Worm (Caenorhabditis elegans) whole organism, L1 larva: Measurements from ENCODE around the gene phf-31.

Experiments
- C04F5.9 ChIP-seq: sonication (generic microtip); optimal IDR thresholded peaks from 2 replicates; lab custom pipeline; 2016; ENCODE audit warnings: missing genetic modification characterization, missing compliant biosample characterization
- C16A3.4 ChIP-seq: fragments of 150-350 bp; optimal IDR thresholded peaks from 2 replicates; lab custom pipeline; 2014; ENCODE audit warnings: missing biosample characterization, missing genetic modification characterization
- alr-1 ChIP-seq: fragments of 200-800 bp; sonication (Bioruptor generic); optimal IDR thresholded peaks from 2 replicates; lab custom pipeline; 2018; ENCODE audit warnings: borderline replicate concordance, mild to moderate bottlenecking, missing genetic modification characterization, missing compliant biosample characterization
- ama-1 ChIP-seq: fragments of 150-350 bp; optimal IDR thresholded peaks from 2 replicates; lab custom pipeline; 2014
- blmp-1 ChIP-seq: fragments of 150-350 bp; optimal IDR thresholded peaks from 2 replicates; lab custom pipeline; 2014; ENCODE audit warnings: missing biosample characterization, missing genetic modification characterization
- ceh-8 ChIP-seq: fragments of 200-800 bp; sonication (Bioruptor generic); optimal IDR thresholded peaks from 2 replicates; lab custom pipeline; 2018; ENCODE audit warnings: mild to moderate bottlenecking, missing genetic modification characterization, moderate library complexity, missing compliant biosample characterization
- ceh-82 ChIP-seq, 3 experiments: fragments of 150-350 bp in 1 of 3; sonication (generic microtip) in 2 of 3; optimal IDR thresholded peaks; 2 replicates each; lab custom pipeline; 2014 to 2017; ENCODE audit warnings: missing biosample characterization in 3 of 3, missing genetic modification characterization in 3 of 3
- ceh-88 ChIP-seq: fragments of 200-800 bp; sonication (Bioruptor generic); IDR thresholded peaks from 2 replicates; pipeline ENCODE4 v1.3.6; 2022; ENCODE audit warnings: missing genetic modification characterization, missing compliant biosample characterization
- ceh-90 ChIP-seq: sonication (generic microtip); optimal IDR thresholded peaks from 2 replicates; lab custom pipeline; 2016; ENCODE audit warnings: missing genetic modification characterization, missing compliant biosample characterization
- dpl-1 ChIP-seq, 3 experiments: fragments of 150-350 bp in 2 of 3; sonication (generic microtip) in 1 of 3; optimal IDR thresholded peaks; 2 replicates each; lab custom pipeline; 2014 to 2017; ENCODE audit warnings: missing biosample characterization in 3 of 3, missing genetic modification characterization in 3 of 3, missing genetic modification reagents in 3 of 3
- efl-1 ChIP-seq, 4 experiments: fragments of 150-350 bp; optimal IDR thresholded peaks in 3 of 4; peaks in 1 of 4; 1 replicate in 1 of 4; 2 replicates in 3 of 4; lab custom pipeline; 2014; ENCODE audit warnings: missing biosample characterization in 2 of 4, missing genetic modification characterization in 2 of 4, missing genetic modification reagents in 2 of 4
- egl-13 ChIP-seq: sonication (generic microtip); optimal IDR thresholded peaks from 2 replicates; lab custom pipeline; 2016; ENCODE audit warnings: missing genotype, missing genetic modification reagents, missing genetic modification characterization, missing compliant biosample characterization
- elt-3 ChIP-seq, 6 experiments: fragments of 150-350 bp in 1 of 6; sonication (generic microtip); optimal IDR thresholded peaks; 2 replicates each; lab custom pipeline; 2017 to 2018; ENCODE audit warnings: missing biosample characterization in 6 of 6, missing genetic modification characterization in 6 of 6, inconsistent platforms in 1 of 6
- fkh-10 ChIP-seq: sonication (generic microtip); optimal IDR thresholded peaks from 2 replicates; lab custom pipeline; 2017; ENCODE audit warnings: missing biosample characterization, missing genetic modification reagents, missing genetic modification characterization
- fos-1 ChIP-seq: fragments of 150-350 bp; optimal IDR thresholded peaks from 2 replicates; lab custom pipeline; 2014; ENCODE audit warnings: missing biosample characterization, missing genetic modification characterization
- isw-1 ChIP-seq: fragments of 200-800 bp; sonication (Bioruptor generic); IDR thresholded peaks from 2 replicates; pipeline ENCODE4 v1.3.6; 2022; ENCODE audit warnings: missing genetic modification characterization, missing compliant biosample characterization
- lin-14 ChIP-seq: fragments of 200-800 bp; sonication (Bioruptor generic); optimal IDR thresholded peaks from 2 replicates; lab custom pipeline; 2018; ENCODE audit warnings: mild to moderate bottlenecking, missing genetic modification characterization, moderate library complexity, missing compliant biosample characterization
- mep-1 ChIP-seq: fragments of 150-350 bp; optimal IDR thresholded peaks from 2 replicates; lab custom pipeline; 2014; ENCODE audit warnings: missing biosample characterization, missing genetic modification characterization
- nhr-11 ChIP-seq: fragments of 150-350 bp; optimal IDR thresholded peaks from 2 replicates; lab custom pipeline; 2014; ENCODE audit warnings: missing biosample characterization, missing genetic modification characterization
- nhr-20 ChIP-seq: sonication (generic microtip); optimal IDR thresholded peaks from 2 replicates; lab custom pipeline; 2016; ENCODE audit warnings: mild to moderate bottlenecking, missing genetic modification characterization, missing compliant biosample characterization
- nhr-237 ChIP-seq: fragments of 150-350 bp; optimal IDR thresholded peaks from 2 replicates; lab custom pipeline; 2014; ENCODE audit warnings: missing biosample characterization, missing genetic modification characterization
- nhr-28 ChIP-seq: fragments of 150-350 bp; optimal IDR thresholded peaks from 2 replicates; lab custom pipeline; 2014; ENCODE audit warnings: missing biosample characterization, missing genetic modification characterization
- nhr-71 ChIP-seq: sonication (generic microtip); optimal IDR thresholded peaks from 2 replicates; lab custom pipeline; 2016; ENCODE audit warnings: mild to moderate bottlenecking, missing genetic modification characterization, moderate library complexity, missing compliant biosample characterization
- nhr-76 ChIP-seq: sonication (generic microtip); optimal IDR thresholded peaks from 2 replicates; lab custom pipeline; 2017; ENCODE audit warnings: missing biosample characterization, missing genetic modification characterization
- nhr-84 ChIP-seq: sonication (generic microtip); optimal IDR thresholded peaks from 2 replicates; lab custom pipeline; 2017; ENCODE audit warnings: missing biosample characterization, missing genetic modification characterization
- nhr-85 ChIP-seq: sonication (generic microtip); peaks from one replicate; lab custom pipeline; 2016; ENCODE audit warnings: missing genetic modification characterization, inconsistent platforms, missing compliant biosample characterization
- pax-3 ChIP-seq: fragments of 200-800 bp; sonication (Bioruptor generic); optimal IDR thresholded peaks from 2 replicates; lab custom pipeline; 2018; ENCODE audit warnings: mild to moderate bottlenecking, missing genetic modification characterization, moderate library complexity, missing compliant biosample characterization
- skn-1 ChIP-seq: fragments of 150-350 bp; optimal IDR thresholded peaks from 2 replicates; lab custom pipeline; 2014; ENCODE audit warnings: missing biosample characterization, missing genetic modification characterization
- snu-23 ChIP-seq: sonication (generic microtip); optimal IDR thresholded peaks from 2 replicates; lab custom pipeline; 2016; ENCODE audit warnings: missing genetic modification characterization, missing compliant biosample characterization
- sox-4 ChIP-seq: sonication (generic microtip); optimal IDR thresholded peaks from 2 replicates; lab custom pipeline; 2016; ENCODE audit warnings: missing genetic modification characterization, missing compliant biosample characterization
- sptf-1 ChIP-seq: fragments of 150-350 bp; optimal IDR thresholded peaks from 2 replicates; lab custom pipeline; 2014; ENCODE audit warnings: missing biosample characterization, missing genetic modification characterization
- sup-37 ChIP-seq: fragments of 200-800 bp; sonication (Bioruptor generic); optimal IDR thresholded peaks from 2 replicates; lab custom pipeline; 2018; ENCODE audit warnings: mild to moderate bottlenecking, missing genetic modification characterization, missing compliant biosample characterization
- tbx-2 ChIP-seq: sonication (generic microtip); optimal IDR thresholded peaks from 2 replicates; lab custom pipeline; 2016; ENCODE audit warnings: missing genetic modification characterization, missing compliant biosample characterization
- unc-130 ChIP-seq: fragments of 150-350 bp; optimal IDR thresholded peaks from 2 replicates; lab custom pipeline; 2017; ENCODE audit warnings: missing biosample characterization, missing genetic modification characterization, inconsistent platforms
- xbp-1 ChIP-seq: sonication (generic microtip); optimal IDR thresholded peaks from 2 replicates; lab custom pipeline; 2016; ENCODE audit warnings: missing genetic modification characterization, missing compliant biosample characterization

The phf-31 gene

ce11 chrX:10637048-10637928 lies 44.5 kb upstream of the phf-31 start (continued):
- peak; percentile 13 to 46 (median 28) for TF ChIP-seq dpl-1 (GFP tag; optimal IDR thresholded peaks at IDR 0.05; lab: Kevin White, UChicago)
- peak; percentile 83 for TF ChIP-seq mep-1

ce11 chrX:10639403-10639812 lies 42.4 kb upstream of the phf-31 start:
- TF ChIP-seq efl-1 (optimal IDR thresholded peaks at IDR 0.05; lab: Kevin White, UChicago) (no peak), efl-1 (GFP tag; optimal IDR thresholded peaks at IDR 0.05 in 1 of 2; lab: Kevin White, UChicago) (peak in 1 of 2 experiments; percentile 88), fos-1 (tag; lab: Kevin White, UChicago) (no peak), lin-14 (GFP tag; lab: Kevin White, UChicago) (peak; percentile 63), blmp-1 (tag; lab: Kevin White, UChicago) (peak; percentile 85), nhr-85 (tag; lab: Kevin White, UChicago) (peak; percentile 74), sup-37 (GFP tag; lab: Kevin White, UChicago) (no peak), dpl-1 (GFP tag; optimal IDR thresholded peaks at IDR 0.05; lab: Kevin White, UChicago) (no peak), snu-23 (GFP tag; lab: Kevin White, UChicago) (peak; percentile 21), nhr-20 (tag; lab: Kevin White, UChicago) (peak; percentile 0)

ce11 chrX:10640578-10640977 lies 41.2 kb upstream of the phf-31 start:
- TF ChIP-seq mep-1 (peak; percentile 40), blmp-1 (tag; lab: Kevin White, UChicago) (peak; percentile 98), snu-23 (GFP tag; lab: Kevin White, UChicago) (no peak), ceh-82 (tag; optimal IDR thresholded peaks at IDR 0.05; lab: Kevin White, UChicago) (peak in 1 of 3 experiments; percentile 3), unc-130 (tag; lab: Kevin White, UChicago) (no peak)

- no peak for TF ChIP-seq ceh-88 (GFP tag; lab: Robert Waterston, UW)
- TF ChIP-seq elt-3 (tag; optimal IDR thresholded peaks at IDR 0.05; lab: Kevin White, UChicago) = no peak
- no peak for TF ChIP-seq nhr-11 (tag; lab: Kevin White, UChicago)
- TF ChIP-seq nhr-76 (tag; lab: Kevin White, UChicago) = no peak
- TF ChIP-seq isw-1 (GFP tag; lab: Robert Waterston, UW) = no peak
- TF ChIP-seq mep-1 = no peak
- no peak for TF ChIP-seq nhr-237 (tag; lab: Kevin White, UChicago)
- no peak for TF ChIP-seq alr-1
- no peak for TF ChIP-seq tbx-2 (tag; lab: Kevin White, UChicago)
- TF ChIP-seq fkh-10 (GFP tag; lab: Kevin White, UChicago) = no peak
- TF ChIP-seq blmp-1 (tag; lab: Kevin White, UChicago) = no peak
- no peak for TF ChIP-seq ceh-8 (GFP tag; lab: Kevin White, UChicago)
- no peak for TF ChIP-seq C16A3.4 (tag; lab: Kevin White, UChicago)
- no peak for TF ChIP-seq pax-3 (tag; lab: Kevin White, UChicago)
- no peak for TF ChIP-seq ceh-90 (tag; lab: Kevin White, UChicago)
- TF ChIP-seq efl-1 (optimal IDR thresholded peaks at IDR 0.05; lab: Kevin White, UChicago) = no peak
- no peak for TF ChIP-seq efl-1 (GFP tag; optimal IDR thresholded peaks at IDR 0.05 in 1 of 2; lab: Kevin White, UChicago)
- TF ChIP-seq nhr-71 = no peak
Measured at ce11 chrX:10645148-10645547, 36.6 kb upstream of the phf-31 start.

- TF ChIP-seq ama-1 (lab: Kevin White, UChicago) = no peak
- no peak for TF ChIP-seq sptf-1 (tag; lab: Kevin White, UChicago)
- TF ChIP-seq xbp-1 = no peak
- TF ChIP-seq nhr-85 (tag; lab: Kevin White, UChicago) = peak; percentile 70
- no peak for TF ChIP-seq ceh-8 (GFP tag; lab: Kevin White, UChicago)
- no peak for TF ChIP-seq efl-1 (optimal IDR thresholded peaks at IDR 0.05; lab: Kevin White, UChicago)
- TF ChIP-seq efl-1 (GFP tag; optimal IDR thresholded peaks at IDR 0.05 in 1 of 2; lab: Kevin White, UChicago) = peak in 1 of 2 experiments; percentile 34
- TF ChIP-seq C04F5.9 (tag; lab: Kevin White, UChicago) = no peak
- TF ChIP-seq nhr-84 (tag; lab: Kevin White, UChicago) = no peak
- TF ChIP-seq isw-1 (GFP tag; lab: Robert Waterston, UW) = no peak
- TF ChIP-seq sox-4 = no peak
- peak; percentile 69 for TF ChIP-seq blmp-1 (tag; lab: Kevin White, UChicago)
- no peak for TF ChIP-seq skn-1 (tag; lab: Kevin White, UChicago)
- TF ChIP-seq nhr-28 = no peak
- TF ChIP-seq nhr-20 (tag; lab: Kevin White, UChicago) = peak; percentile 3
- TF ChIP-seq egl-13 (tag; lab: Kevin White, UChicago) = no peak
- TF ChIP-seq lin-14 (GFP tag; lab: Kevin White, UChicago) = peak; percentile 78
- TF ChIP-seq, all 84 proteins: peak for 5
Measured at ce11 chrX:10647590-10648105, 34.1 kb upstream of the phf-31 start.
